Fruit fly (Drosophila melanogaster): ENCODE results near the gene CG34117.

CG34117 gene

DNA sequence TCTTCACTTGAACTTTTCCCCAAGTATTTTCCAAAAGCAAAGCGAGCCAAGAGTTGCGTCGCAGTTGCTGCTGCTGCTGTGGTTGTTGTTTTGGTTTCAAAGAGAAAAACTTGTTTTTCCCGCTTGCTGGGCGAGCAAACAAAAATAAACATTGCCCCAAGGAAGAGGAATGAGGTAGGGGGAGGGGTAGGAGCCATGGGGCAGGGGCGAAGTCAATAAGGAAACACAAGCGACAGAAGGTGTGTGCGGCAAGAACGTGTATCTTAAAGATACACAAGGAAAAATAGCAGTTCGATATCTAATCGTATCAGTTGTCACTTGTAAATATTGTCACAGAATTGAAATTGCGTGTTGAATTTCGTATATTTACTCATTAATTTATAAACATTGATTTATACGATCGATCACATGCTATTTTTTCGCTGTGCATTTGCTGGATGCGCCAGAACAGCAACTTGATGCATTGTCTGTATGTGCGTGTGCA is 6.3 kb downstream of the CG34117 start (continued):
- TF ChIP-seq CG8119 (GFP tag; IDR thresholded peaks at IDR 0.05) (peak; percentile 95), CG10631 (GFP tag; optimal IDR thresholded peaks at IDR 0.05) (peak; percentile 97), achi (GFP tag; optimal IDR thresholded peaks at IDR 0.05) (peak; percentile 95), CG16779 (tag; optimal IDR thresholded peaks at IDR 0.05) (peak; percentile 92), vri (GFP tag; optimal IDR thresholded peaks at IDR 0.05) (peak; percentile 89), lz (GFP tag; optimal IDR thresholded peaks at IDR 0.05) (peak; percentile 91), esn (GFP tag; optimal IDR thresholded peaks at IDR 0.05) (peak; percentile 94), acj6 (GFP tag; optimal IDR thresholded peaks at IDR 0.05) (peak; percentile 95), Smox (GFP tag; optimal IDR thresholded peaks at IDR 0.05) (peak; percentile 91), CG6276 (GFP tag; optimal IDR thresholded peaks at IDR 0.05) (peak; percentile 96), CG9139 (GFP tag; optimal IDR thresholded peaks at IDR 0.05) (peak; percentile 94), CG6808 (GFP tag; optimal IDR thresholded peaks at IDR 0.05) (peak; percentile 97), net (GFP tag; optimal IDR thresholded peaks at IDR 0.05) (peak; percentile 93), CG3919 (GFP tag; optimal IDR thresholded peaks at IDR 0.05) (peak; percentile 98), CG6854 (GFP tag; optimal IDR thresholded peaks at IDR 0.05) (peak; percentile 90), CG10669 (GFP tag; optimal IDR thresholded peaks at IDR 0.05) (peak; percentile 96), CG11294 (GFP tag; IDR thresholded peaks at IDR 0.05) (peak; percentile 83), OdsH (GFP tag; optimal IDR thresholded peaks at IDR 0.05) (peak; percentile 95), CG8319 (GFP tag; optimal IDR thresholded peaks at IDR 0.05) (peak; percentile 93), Ets21C (GFP tag; optimal IDR thresholded peaks at IDR 0.05) (peak; percentile 87), CG15336 (GFP tag; IDR thresholded peaks at IDR 0.05) (peak; percentile 96), CG3032 (tag; optimal IDR thresholded peaks at IDR 0.05) (peak; percentile 98), CG6792 (GFP tag; optimal IDR thresholded peaks at IDR 0.05) (peak; percentile 94)

DNA sequence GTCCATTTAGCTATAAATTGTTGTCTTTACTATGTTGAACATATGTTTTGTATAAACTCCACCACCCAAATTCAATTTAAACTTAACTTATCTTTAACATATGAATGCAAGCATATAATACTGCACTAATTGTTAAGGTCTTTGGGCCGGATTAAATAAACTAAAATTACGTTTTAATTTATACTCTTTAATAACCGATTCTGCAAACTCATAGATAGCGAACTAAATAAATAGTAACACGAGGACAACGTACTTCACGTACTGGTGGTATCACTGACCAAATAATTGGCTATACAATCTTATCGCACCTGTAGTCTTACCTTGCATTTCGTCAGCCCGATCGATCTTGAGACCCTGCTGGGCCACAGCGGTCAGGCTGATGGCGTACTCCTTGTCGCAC is 7.4 kb downstream of the CG34117 start:
- TF ChIP-seq Eip78C (GFP tag) (no peak), ss (GFP tag; optimal IDR thresholded peaks at IDR 0.05) (no peak), CG6163 (GFP tag; IDR thresholded peaks at IDR 0.05) (no peak), CG6854 (GFP tag; optimal IDR thresholded peaks at IDR 0.05) (no peak), net (GFP tag; optimal IDR thresholded peaks at IDR 0.05) (no peak), eg (GFP tag; IDR thresholded peaks at IDR 0.05) (no peak), Sox15 (GFP tag; optimal IDR thresholded peaks at IDR 0.05) (no peak), CG8319 (GFP tag; optimal IDR thresholded peaks at IDR 0.05) (no peak), salr (GFP tag; optimal IDR thresholded peaks at IDR 0.05) (no peak), dsx (GFP tag; optimal IDR thresholded peaks at IDR 0.05; ENCODE audit: poor library complexity, severe bottlenecking) (no peak), CG11762 (GFP tag; optimal IDR thresholded peaks at IDR 0.05; ENCODE audit: insufficient read depth) (no peak), Met (GFP tag; optimal IDR thresholded peaks at IDR 0.05) (no peak), CG9139 (GFP tag; optimal IDR thresholded peaks at IDR 0.05) (no peak), OdsH (GFP tag; optimal IDR thresholded peaks at IDR 0.05) (no peak), fd85E (GFP tag; optimal IDR thresholded peaks at IDR 0.05) (no peak), Smox (GFP tag; optimal IDR thresholded peaks at IDR 0.05) (no peak), CG34406 (GFP tag; optimal IDR thresholded peaks at IDR 0.05) (no peak)

DNA sequence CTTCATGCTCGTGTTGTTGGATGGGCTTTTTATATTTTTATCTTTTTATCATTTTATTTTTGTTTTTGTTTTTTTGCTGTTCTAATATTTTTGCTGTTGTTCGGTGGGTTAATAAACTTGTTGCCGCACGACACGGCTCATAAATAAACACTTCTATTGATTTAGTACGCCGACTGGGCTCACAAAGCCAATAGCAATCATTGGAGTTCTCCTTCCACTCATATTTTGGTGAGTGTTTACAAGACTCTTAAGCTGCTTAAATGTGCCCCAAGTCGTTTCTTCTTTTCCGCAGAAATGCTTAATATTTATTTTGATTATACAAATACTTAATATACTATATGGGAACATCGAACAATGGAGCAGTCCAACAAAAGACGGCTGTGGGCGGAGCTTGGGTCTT is 9.7 kb downstream of the CG34117 start:
- TF ChIP-seq acj6 (GFP tag; optimal IDR thresholded peaks at IDR 0.05) (no peak), fkh (GFP tag; optimal IDR thresholded peaks at IDR 0.05) (peak; percentile 93)

DNA sequence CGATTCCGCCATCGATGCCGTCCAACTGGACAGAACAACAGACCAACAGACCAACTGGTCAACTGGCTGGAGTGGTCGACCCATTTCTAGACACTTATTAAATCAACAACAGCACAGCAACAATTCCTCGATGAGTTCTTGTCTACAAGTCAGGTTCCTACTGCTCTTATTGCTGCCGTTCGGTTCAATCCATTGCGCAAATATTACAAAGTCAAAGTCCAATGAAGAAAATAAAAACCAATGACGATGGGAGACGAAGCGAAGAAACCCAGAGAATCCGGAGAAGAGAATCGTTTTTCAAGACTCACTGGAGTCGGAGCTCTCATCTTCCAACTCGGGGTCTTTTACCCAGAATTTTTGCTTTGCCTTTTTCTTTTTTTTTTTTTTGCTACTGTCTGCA is 10.9 kb downstream of the CG34117 start:
- TF ChIP-seq CG4318 (GFP tag; optimal IDR thresholded peaks at IDR 0.05) (no peak), achi (GFP tag; optimal IDR thresholded peaks at IDR 0.05) (no peak), Sox14 (GFP tag; optimal IDR thresholded peaks at IDR 0.05) (no peak), CG8319 (GFP tag; optimal IDR thresholded peaks at IDR 0.05) (no peak), Hr38 (GFP tag; optimal IDR thresholded peaks at IDR 0.05) (no peak), CG6276 (GFP tag; optimal IDR thresholded peaks at IDR 0.05) (peak; percentile 69), CG32006 (GFP tag; optimal IDR thresholded peaks at IDR 0.05) (peak; percentile 10), CG31627 (GFP tag; optimal IDR thresholded peaks at IDR 0.05) (no peak), CG11294 (GFP tag; IDR thresholded peaks at IDR 0.05) (no peak), CG11902 (GFP tag; optimal IDR thresholded peaks at IDR 0.05) (no peak), topi (GFP tag; optimal IDR thresholded peaks at IDR 0.05) (no peak), lz (GFP tag; optimal IDR thresholded peaks at IDR 0.05) (no peak), Met (GFP tag; optimal IDR thresholded peaks at IDR 0.05) (no peak), cyc (GFP tag; optimal IDR thresholded peaks at IDR 0.05) (no peak), Ets96B (tag; optimal IDR thresholded peaks at IDR 0.05) (peak; percentile 42), Sox102F (GFP tag; optimal IDR thresholded peaks at IDR 0.05) (no peak), salr (GFP tag; optimal IDR thresholded peaks at IDR 0.05) (peak; percentile 1 to 58), Gug (GFP tag; IDR thresholded peaks at IDR 0.05) (no peak), CG8632 (GFP tag; optimal IDR thresholded peaks at IDR 0.05) (no peak)
